Worm (Caenorhabditis elegans): ENCODE results near the gene pam-1.
"Not testable (repeated sequence)": the region's sequence is repeated elsewhere in the genome, so short reads cannot be mapped to it uniquely, and the experiment has no call there.

The pam-1 gene

ce11 chrIV:7568593-7568992 lies 18.0 kb upstream of the pam-1 start, which contains the start of gene clec-180:
clec-180 (plus strand) TSS chrIV:7568893.
- TF ChIP-seq jun-1 (tag; optimal IDR thresholded peaks at IDR 0.05): no peak
- no peak for TF ChIP-seq eor-1 (tag; optimal IDR thresholded peaks at IDR 0.05)
- no peak for TF ChIP-seq lin-39 (tag; optimal IDR thresholded peaks at IDR 0.05)
- TF ChIP-seq nhr-12 (tag; optimal IDR thresholded peaks at IDR 0.05): no peak

DNA sequence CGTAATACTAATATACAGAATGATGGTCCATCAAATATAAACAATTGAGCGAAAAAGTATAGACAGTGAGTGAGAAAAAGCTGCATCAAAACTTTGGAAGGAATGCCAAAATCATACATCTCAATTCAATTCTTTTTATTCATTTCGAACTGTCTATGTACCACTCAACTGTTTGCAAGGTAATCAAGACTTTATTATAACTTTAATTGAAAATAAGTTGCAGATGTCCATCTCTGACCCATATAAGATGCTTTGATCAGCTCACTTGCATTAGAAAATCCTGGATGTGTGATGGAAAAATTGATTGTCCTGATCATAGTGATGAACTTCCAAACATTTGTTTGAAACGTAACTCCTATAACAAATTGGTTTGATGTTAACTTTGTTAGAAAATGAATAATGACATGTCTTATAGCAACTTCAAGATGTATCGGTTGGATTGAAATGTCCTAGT lies 17.0 kb upstream of the pam-1 start, which contains the start of gene F32E10.8:
F32E10.8 (plus strand) TSS at position 51 of the 454 bp plus-strand sequence.
- TF ChIP-seq pqm-1 (tag; optimal IDR thresholded peaks at IDR 0.05): no peak
- TF ChIP-seq egl-27 (tag; optimal IDR thresholded peaks at IDR 0.05): no peak
- no peak for TF ChIP-seq zag-1 (tag; optimal IDR thresholded peaks at IDR 0.05)
- no peak for TF ChIP-seq ceh-9 (tag; optimal IDR thresholded peaks at IDR 0.05)
- TF ChIP-seq nhr-11 (tag; optimal IDR thresholded peaks at IDR 0.05): no peak
- TF ChIP-seq aly-2 (tag; optimal IDR thresholded peaks at IDR 0.05): no peak
- no peak for TF ChIP-seq nhr-76 (tag; optimal IDR thresholded peaks at IDR 0.05)
- TF ChIP-seq lin-15B (tag; optimal IDR thresholded peaks at IDR 0.05): no peak
- no peak for TF ChIP-seq mdl-1 (tag; optimal IDR thresholded peaks at IDR 0.05)
- TF ChIP-seq egl-5 (tag; optimal IDR thresholded peaks at IDR 0.05): no peak
- no peak for TF ChIP-seq daf-12 (tag; optimal IDR thresholded peaks at IDR 0.05)
- TF ChIP-seq ceh-16 (tag; optimal IDR thresholded peaks at IDR 0.05): no peak
- TF ChIP-seq pha-4 (tag; optimal IDR thresholded peaks at IDR 0.05): no peak
- TF ChIP-seq nhr-43 (tag; optimal IDR thresholded peaks at IDR 0.05; ENCODE audit: poor library complexity, severe bottlenecking): no peak
- TF ChIP-seq snpc-4 (tag; optimal IDR thresholded peaks at IDR 0.05): no peak
- TF ChIP-seq hmg-11 (tag; optimal IDR thresholded peaks at IDR 0.05): no peak
- no peak for TF ChIP-seq nhr-25 (tag; optimal IDR thresholded peaks at IDR 0.05)
- no peak for TF ChIP-seq elt-3 (tag; optimal IDR thresholded peaks at IDR 0.05)
- TF ChIP-seq eor-1 (tag; optimal IDR thresholded peaks at IDR 0.05): no peak
- no peak for TF ChIP-seq nhr-12 (tag; optimal IDR thresholded peaks at IDR 0.05)

DNA sequence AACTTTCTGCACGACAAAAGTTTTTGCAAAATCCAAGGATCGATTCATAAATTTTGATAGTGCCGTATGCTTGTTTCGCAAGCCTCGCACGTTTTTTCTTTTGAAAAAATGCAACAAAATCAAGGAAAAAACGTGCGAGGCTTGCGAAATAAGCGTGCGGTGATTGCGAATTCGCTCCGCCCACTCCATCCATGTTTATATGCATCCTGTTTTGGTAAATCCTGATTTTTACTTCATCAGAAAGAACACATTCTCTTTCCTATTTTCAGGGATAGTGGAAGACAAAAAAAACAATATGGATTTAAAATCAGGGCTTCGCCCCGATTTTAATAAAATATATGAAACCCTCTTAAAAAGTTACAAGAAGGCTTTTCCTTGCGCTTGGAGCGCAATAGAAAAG lies 13.2 kb upstream of the pam-1 start, which contains the start of gene F32E10.9:
F32E10.9 (minus strand) TSS at position 101 of the 400 bp plus-strand sequence.
- not testable (repeated sequence) for TF ChIP-seq ceh-82, eor-1, lin-39 (tag; optimal IDR thresholded peaks at IDR 0.05)

DNA sequence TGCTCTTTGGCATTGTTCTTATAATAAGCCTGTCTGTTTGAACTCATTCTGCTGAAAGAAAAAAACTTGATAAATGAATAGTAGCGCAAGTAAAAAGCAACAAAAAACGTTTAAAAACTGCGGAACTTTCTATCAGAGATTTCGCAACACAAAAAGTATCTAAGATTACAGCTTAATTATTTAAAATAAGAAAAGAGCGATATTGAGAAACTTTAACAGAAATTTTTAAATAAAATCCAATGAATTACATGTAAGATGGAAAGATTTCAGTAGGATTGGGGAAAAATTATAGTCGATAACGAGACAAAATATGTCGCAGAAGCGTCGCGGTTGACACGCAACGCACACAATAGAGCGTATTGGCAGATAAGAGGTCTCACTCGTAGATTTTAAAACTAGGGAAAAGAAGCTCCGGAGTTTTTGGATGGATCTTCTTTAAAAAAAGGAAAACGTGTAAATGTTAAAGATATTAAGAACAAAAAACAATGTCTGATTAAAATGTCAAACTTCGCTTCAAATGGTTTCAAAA lies 11.1 kb upstream of the pam-1 start, which contains the start of gene ima-3:
ima-3 (minus strand) TSS at position 51 of the 529 bp plus-strand sequence.
- TF ChIP-seq fkh-10 (GFP tag; optimal IDR thresholded peaks at IDR 0.05) (no peak), mml-1 (tag; optimal IDR thresholded peaks at IDR 0.05) (no peak), sea-2 (GFP tag; optimal IDR thresholded peaks at IDR 0.05) (no peak), lin-39 (tag; optimal IDR thresholded peaks at IDR 0.05) (peak; percentile 48), nhr-23 (tag; optimal IDR thresholded peaks at IDR 0.05) (peak; percentile 33), nhr-25 (tag; optimal IDR thresholded peaks at IDR 0.05) (no peak), elt-2 (tag; optimal IDR thresholded peaks at IDR 0.05) (peak; percentile 12), unc-62 (GFP tag; optimal IDR thresholded peaks at IDR 0.05) (no peak), pha-4 (tag; optimal IDR thresholded peaks at IDR 0.05) (peak; percentile 78), pqm-1 (tag; optimal IDR thresholded peaks at IDR 0.05) (no peak), ztf-11 (tag; optimal IDR thresholded peaks at IDR 0.05) (no peak), eor-1 (tag; optimal IDR thresholded peaks at IDR 0.05) (no peak), snpc-4 (tag; optimal IDR thresholded peaks at IDR 0.05) (peak; percentile 29), egl-5 (tag; optimal IDR thresholded peaks at IDR 0.05) (peak; percentile 53), ceh-16 (tag; optimal IDR thresholded peaks at IDR 0.05) (no peak), elt-1 (tag; optimal IDR thresholded peaks at IDR 0.05) (no peak), ama-1 (optimal IDR thresholded peaks at IDR 0.05) (no peak), fos-1 (tag; optimal IDR thresholded peaks at IDR 0.05) (no peak), ztf-4 (tag; optimal IDR thresholded peaks at IDR 0.05) (no peak), hmg-11 (tag; optimal IDR thresholded peaks at IDR 0.05) (peak; percentile 39), nhr-12 (tag; optimal IDR thresholded peaks at IDR 0.05) (no peak), egl-27 (tag; optimal IDR thresholded peaks at IDR 0.05) (no peak), tbx-2 (tag; optimal IDR thresholded peaks at IDR 0.05) (no peak), daf-12 (tag; optimal IDR thresholded peaks at IDR 0.05) (no peak), nfya-1 (tag; optimal IDR thresholded peaks at IDR 0.05; ENCODE audit: insufficient read depth) (peak; percentile 59), lin-15B (tag; optimal IDR thresholded peaks at IDR 0.05) (peak; percentile 75), nhr-11 (tag; optimal IDR thresholded peaks at IDR 0.05) (no peak), unc-39 (tag; optimal IDR thresholded peaks at IDR 0.05) (no peak), aly-2 (tag; optimal IDR thresholded peaks at IDR 0.05) (no peak), lsy-12 (tag; optimal IDR thresholded peaks at IDR 0.05) (no peak), ceh-28 (tag; optimal IDR thresholded peaks at IDR 0.05) (no peak), zag-1 (tag; optimal IDR thresholded peaks at IDR 0.05) (no peak), fkh-2 (tag; optimal IDR thresholded peaks at IDR 0.05) (no peak), nhr-67 (tag; optimal IDR thresholded peaks at IDR 0.05) (no peak), mdl-1 (tag; optimal IDR thresholded peaks at IDR 0.05) (no peak), elt-3 (tag; optimal IDR thresholded peaks at IDR 0.05) (no peak)
